Worm (Caenorhabditis elegans): ENCODE measurements around the gene col-158.

ce11 chrV:11852305-11852704, 22.9 kb downstream of the col-158 start:
- TF ChIP-seq hmg-4 (GFP tag; optimal IDR thresholded peaks at IDR 0.05), result no peak
- TF ChIP-seq tbx-11 (GFP tag; IDR thresholded peaks at IDR 0.05), result no peak
- no peak for TF ChIP-seq ama-1 (optimal IDR thresholded peaks at IDR 0.05)
- no peak for TF ChIP-seq aly-1 (tag; optimal IDR thresholded peaks at IDR 0.05)
- no peak for TF ChIP-seq scrt-1 (GFP tag; IDR thresholded peaks at IDR 0.05)
- TF ChIP-seq hnd-1 (tag; optimal IDR thresholded peaks at IDR 0.05), result no peak
- no peak for TF ChIP-seq flt-1 (GFP tag; IDR thresholded peaks at IDR 0.05)
- TF ChIP-seq B0310.2 (tag; optimal IDR thresholded peaks at IDR 0.05), result no peak
- TF ChIP-seq ceh-36 (tag; optimal IDR thresholded peaks at IDR 0.05), result no peak
- TF ChIP-seq tra-4 (tag; optimal IDR thresholded peaks at IDR 0.05), result no peak
- no peak for TF ChIP-seq ceh-13 (GFP tag; optimal IDR thresholded peaks at IDR 0.05)
- no peak for TF ChIP-seq ets-7 (tag; optimal IDR thresholded peaks at IDR 0.05)
